Worm (Caenorhabditis elegans) whole organism, L4/young adult: ENCODE results near the gene kin-2.

ENCODE experiments used
- dao-5 ChIP-seq: sonication (generic microtip); optimal IDR thresholded peaks from 2 replicates; lab custom pipeline; 2016; ENCODE audit warnings: missing genotype, missing genetic modification characterization, moderate library complexity, missing compliant biosample characterization
- him-1 ChIP-seq: sonication (generic microtip); optimal IDR thresholded peaks from 2 replicates; lab custom pipeline; 2016; ENCODE audit warnings: missing genotype, missing genetic modification reagents, missing genetic modification characterization, missing compliant biosample characterization

- TF ChIP-seq him-1 (tag; lab: Kevin White, UChicago) (no peak), dao-5 (tag; lab: Kevin White, UChicago) (no peak)
Observed at ce11 chrX:5948769-5949168, 28.9 kb downstream of the kin-2 start, which contains the start of gene mig-23.
